Fruit fly (Drosophila melanogaster): ENCODE results near the gene Cf2.
A peak's percentile ranks its signal among the peaks of the same experiment; 100 is the strongest.

- TF ChIP-seq CG9948 (tag; optimal IDR thresholded peaks at IDR 0.05) (peak; percentile 56), CG8159 (tag; optimal IDR thresholded peaks at IDR 0.05) (peak; percentile 75), CG32121 (GFP tag; IDR thresholded peaks at IDR 0.05) (no peak), EcR (GFP tag; optimal IDR thresholded peaks at IDR 0.05) (no peak), Snoo (tag; optimal IDR thresholded peaks at IDR 0.05) (peak; percentile 41), CG34367 (tag; optimal IDR thresholded peaks at IDR 0.05) (peak; percentile 30), rn (GFP tag; IDR thresholded peaks at IDR 0.05) (no peak)
Measured at dm6 chr2L:4915715-4916153, 32.8 kb upstream of the Cf2 start.
